Worm (Caenorhabditis elegans) whole organism, L4/young adult: Measurements from ENCODE around the gene sdz-35.

Experiments used
- W03F9.2 ChIP-seq: fragments of 150-350 bp; optimal IDR thresholded peaks from 2 replicates; lab custom pipeline; 2014; ENCODE audit warnings: missing biosample characterization, missing genetic modification characterization
- dao-5 ChIP-seq: sonication (generic microtip); optimal IDR thresholded peaks from 2 replicates; lab custom pipeline; 2016; ENCODE audit warnings: missing genotype, missing genetic modification characterization, moderate library complexity, missing compliant biosample characterization
- him-1 ChIP-seq: sonication (generic microtip); optimal IDR thresholded peaks from 2 replicates; lab custom pipeline; 2016; ENCODE audit warnings: missing genotype, missing genetic modification reagents, missing genetic modification characterization, missing compliant biosample characterization

DNA sequence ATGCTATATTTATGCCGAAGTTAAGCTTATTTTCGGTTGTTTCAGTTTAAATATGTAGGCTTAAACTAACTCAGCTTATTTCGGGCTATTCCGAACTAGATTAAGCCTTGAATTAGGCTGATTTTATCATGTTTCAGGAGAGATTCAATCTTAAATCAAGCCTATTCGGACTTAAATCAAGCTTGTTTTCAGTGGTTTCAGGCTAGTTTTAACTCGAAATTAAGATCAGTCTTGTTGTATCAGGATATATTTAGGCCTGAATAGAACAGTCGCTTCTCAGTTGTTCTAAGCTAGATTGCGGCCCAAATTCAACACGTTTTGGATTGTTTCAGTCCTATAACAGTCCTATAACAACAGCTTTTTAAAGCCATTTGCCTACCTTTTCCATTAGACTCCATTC is 43.2 kb upstream of the sdz-35 start:
- no peak for TF ChIP-seq him-1 (tag; lab: Kevin White, UChicago)
- no peak for TF ChIP-seq dao-5 (tag; lab: Kevin White, UChicago)
- no peak for TF ChIP-seq W03F9.2 (tag; lab: Kevin White, UChicago)
